Fruit fly (Drosophila melanogaster): ENCODE measurements around the gene kdn.
A peak's percentile ranks its signal among the peaks of the same experiment; 100 is the strongest.

kdn gene

DNA sequence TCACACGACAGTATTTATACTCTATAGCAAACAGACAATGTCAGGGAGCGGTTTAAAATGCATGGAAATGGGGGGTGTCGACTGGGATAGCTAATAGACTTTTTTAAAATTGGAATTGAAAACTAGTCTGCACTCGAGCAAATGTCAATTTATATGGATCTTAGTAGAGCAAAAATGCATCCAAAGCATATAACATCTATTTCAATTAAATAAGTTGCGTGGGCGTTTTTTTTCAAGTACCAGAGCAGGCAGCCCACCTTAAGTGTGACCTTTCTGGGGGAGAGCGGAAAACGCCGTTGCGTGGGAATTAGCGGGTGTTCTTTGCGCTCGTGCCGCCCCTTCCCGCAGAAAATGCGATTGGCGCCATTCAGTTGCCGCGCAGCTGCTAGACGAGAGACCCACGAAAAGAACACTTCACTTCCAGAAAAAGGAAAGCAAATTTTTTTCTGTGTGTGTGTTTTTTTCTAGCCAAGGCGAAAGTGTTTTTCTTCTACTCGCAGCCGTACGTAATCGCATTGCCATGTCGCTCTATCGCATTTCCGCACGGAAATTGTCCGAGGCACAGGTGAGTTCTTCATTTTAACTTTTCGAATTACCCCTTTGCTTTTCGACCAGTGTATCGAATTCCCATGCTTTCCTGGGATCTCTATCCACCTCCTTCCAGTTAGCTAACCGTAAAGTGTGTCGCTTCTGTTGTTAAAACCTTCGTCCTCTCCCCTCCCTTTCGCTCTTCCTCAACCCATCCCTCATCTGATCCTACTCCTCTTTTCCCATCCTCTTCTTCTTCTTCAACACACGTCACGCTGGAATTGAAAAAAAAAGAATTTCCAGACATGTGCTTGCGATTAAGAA lies 1.7 kb downstream of the kdn start (continued):
- TF ChIP-seq dsx (GFP tag; optimal IDR thresholded peaks at IDR 0.05; ENCODE audit: poor library complexity, severe bottlenecking) (no peak), CG6792 (GFP tag; optimal IDR thresholded peaks at IDR 0.05) (no peak), Sox14 (GFP tag; optimal IDR thresholded peaks at IDR 0.05) (no peak), fkh (GFP tag; optimal IDR thresholded peaks at IDR 0.05) (no peak), Sox102F (GFP tag; optimal IDR thresholded peaks at IDR 0.05) (peak; percentile 35), vri (GFP tag; optimal IDR thresholded peaks at IDR 0.05) (peak; percentile 53), CG15336 (GFP tag; IDR thresholded peaks at IDR 0.05) (0 out of 2 replicates have a peak, but pooled peaks have one; percentile 20), eg (GFP tag; IDR thresholded peaks at IDR 0.05) (0 out of 3 replicates have a peak, but pooled peaks have one; percentile 33), Eip93F (GFP tag; optimal IDR thresholded peaks at IDR 0.05) (no peak), CG10669 (GFP tag; optimal IDR thresholded peaks at IDR 0.05) (no peak), Blimp-1 (GFP tag; optimal IDR thresholded peaks at IDR 0.05) (no peak), CG6854 (GFP tag; optimal IDR thresholded peaks at IDR 0.05) (no peak), Met (GFP tag; optimal IDR thresholded peaks at IDR 0.05) (no peak), CG32006 (GFP tag; optimal IDR thresholded peaks at IDR 0.05) (peak; percentile 33)

- TF ChIP-seq OdsH (GFP tag; optimal IDR thresholded peaks at IDR 0.05) (no peak), ss (GFP tag; optimal IDR thresholded peaks at IDR 0.05) (no peak), Hr4 (GFP tag; optimal IDR thresholded peaks at IDR 0.05) (no peak), Ets21C (GFP tag; optimal IDR thresholded peaks at IDR 0.05) (no peak), CG6163 (GFP tag; IDR thresholded peaks at IDR 0.05) (no peak), Eip78C (GFP tag) (no peak), Ets96B (tag; optimal IDR thresholded peaks at IDR 0.05) (no peak), eg (GFP tag; IDR thresholded peaks at IDR 0.05) (no peak), net (GFP tag; optimal IDR thresholded peaks at IDR 0.05) (no peak)
Measured at dm6 chrX:6352769-6353612, 2.6 kb downstream of the kdn start.

DNA sequence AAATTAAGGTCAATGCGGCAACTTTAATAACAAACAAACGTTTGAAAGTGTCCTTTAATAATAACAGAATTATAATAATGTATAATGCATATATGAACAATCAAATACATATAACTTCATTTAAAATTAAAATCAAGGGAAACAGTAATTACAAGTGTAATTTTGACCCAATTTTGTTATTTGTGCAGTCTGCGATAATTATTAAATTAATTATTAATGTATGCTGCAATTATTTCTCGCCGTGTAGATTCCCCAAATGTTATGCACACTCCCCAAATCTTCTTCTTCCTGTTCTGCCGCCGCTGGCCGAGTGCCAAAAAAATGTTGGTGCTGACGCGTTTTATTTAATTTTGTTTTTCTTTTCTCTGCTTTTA lies 3.2 kb downstream of the kdn start:
- TF ChIP-seq ss (GFP tag; optimal IDR thresholded peaks at IDR 0.05) (peak in 1 of 2 experiments; percentile 40), CG6808 (GFP tag; optimal IDR thresholded peaks at IDR 0.05) (peak; percentile 44), Eip93F (GFP tag; optimal IDR thresholded peaks at IDR 0.05) (peak; percentile 15), dsx (GFP tag; optimal IDR thresholded peaks at IDR 0.05; ENCODE audit: poor library complexity, severe bottlenecking) (peak; percentile 40), CG11762 (GFP tag; optimal IDR thresholded peaks at IDR 0.05; ENCODE audit: insufficient read depth) (peak; percentile 66), achi (GFP tag; optimal IDR thresholded peaks at IDR 0.05) (peak; percentile 71), CG34406 (GFP tag; optimal IDR thresholded peaks at IDR 0.05) (peak; percentile 66), CG9139 (GFP tag; optimal IDR thresholded peaks at IDR 0.05) (peak; percentile 4), Sox15 (GFP tag; optimal IDR thresholded peaks at IDR 0.05) (peak; percentile 44), Sox14 (GFP tag; optimal IDR thresholded peaks at IDR 0.05) (peak; percentile 26), cyc (GFP tag; optimal IDR thresholded peaks at IDR 0.05) (peak; percentile 63), CG10631 (GFP tag; optimal IDR thresholded peaks at IDR 0.05) (peak; percentile 66), Blimp-1 (GFP tag; optimal IDR thresholded peaks at IDR 0.05) (peak; percentile 65), pdm3 (GFP tag; optimal IDR thresholded peaks at IDR 0.05) (peak; percentile 53), salr (GFP tag; optimal IDR thresholded peaks at IDR 0.05) (peak in 1 of 2 experiments; percentile 61), CG7368 (GFP tag; optimal IDR thresholded peaks at IDR 0.05) (peak; percentile 54), CG3919 (GFP tag; optimal IDR thresholded peaks at IDR 0.05) (peak; percentile 71), Hr39 (GFP tag; optimal IDR thresholded peaks at IDR 0.05) (peak; percentile 24), fd85E (GFP tag; optimal IDR thresholded peaks at IDR 0.05) (no peak), lz (GFP tag; optimal IDR thresholded peaks at IDR 0.05) (peak; percentile 64), CG8632 (GFP tag; optimal IDR thresholded peaks at IDR 0.05) (peak; percentile 72), Eip78C (GFP tag) (peak; percentile 86), Ets21C (GFP tag; optimal IDR thresholded peaks at IDR 0.05) (no peak), Met (GFP tag; optimal IDR thresholded peaks at IDR 0.05) (peak; percentile 72), Hr4 (GFP tag; optimal IDR thresholded peaks at IDR 0.05) (peak; percentile 54), CG11294 (GFP tag; IDR thresholded peaks at IDR 0.05) (peak; percentile 52; the same call in 1 of the 2 replicates), CG6792 (GFP tag; optimal IDR thresholded peaks at IDR 0.05) (peak; percentile 53), Lpt (GFP tag; optimal IDR thresholded peaks at IDR 0.05) (peak; percentile 39), CG32006 (GFP tag; optimal IDR thresholded peaks at IDR 0.05) (peak; percentile 72), fd59A (GFP tag; optimal IDR thresholded peaks at IDR 0.05) (peak; percentile 24), CG8119 (GFP tag; IDR thresholded peaks at IDR 0.05) (peak; percentile 82), CG1621 (tag; optimal IDR thresholded peaks at IDR 0.05) (no peak)

All from whole organism, prepupa.